Worm (Caenorhabditis elegans) whole organism, L1 larva: Measurements from ENCODE around the gene ets-5.

Experiments used
- lin-39 ChIP-seq: fragments of 150-350 bp; optimal IDR thresholded peaks from 2 replicates; lab custom pipeline; 2014; ENCODE audit warnings: missing biosample characterization, missing genetic modification reagents, missing genetic modification characterization
- mab-9 ChIP-seq: fragments of 200-800 bp; sonication (Bioruptor generic); IDR thresholded peaks from 2 replicates; pipeline ENCODE4 v1.3.6; 2022; ENCODE audit warnings: missing genetic modification reagents, missing genetic modification characterization, missing compliant biosample characterization

ce11 chrX:5043887-5044286 is 40.4 kb downstream of the ets-5 start, which contains the start of gene Y64H9A.2:
- TF ChIP-seq lin-39 (tag; lab: Kevin White, UChicago) (no peak), mab-9 (GFP tag; lab: Robert Waterston, UW) (no peak)
